Fruit fly (Drosophila melanogaster) whole organism, embryonic: Measurements from ENCODE around the gene Cyp313a2.

Experiments used
- CG10267 ChIP-seq: fragments of 200-800 bp; sonication (Bioruptor generic); optimal IDR thresholded peaks from 2 replicates; lab custom pipeline; 2018; ENCODE audit warnings: missing biosample characterization, mild to moderate bottlenecking, missing genetic modification characterization, moderate library complexity
- CG10959 ChIP-seq: fragments of 200-800 bp; sonication (Bioruptor generic); IDR thresholded peaks from 2 replicates; pipeline ENCODE4 v1.3.6; 2022; ENCODE audit warnings: missing biosample characterization, missing genetic modification characterization
- CG13287 ChIP-seq: fragments of 200-800 bp; sonication (Bioruptor generic); IDR thresholded peaks from 2 replicates; pipeline ENCODE4 v1.3.6; 2022; ENCODE audit warnings: missing biosample characterization, missing genetic modification characterization; ENCODE audit not compliant: partially characterized antibody
- CG13624 ChIP-seq: fragments of 200-800 bp; sonication (Bioruptor generic); optimal IDR thresholded peaks from 2 replicates; lab custom pipeline; 2016; ENCODE audit warnings: missing biosample characterization, missing genetic modification characterization
- CG13894 ChIP-seq: fragments of 200-800 bp; sonication (Bioruptor generic); optimal IDR thresholded peaks from 3 replicates; lab custom pipeline; 2018; ENCODE audit warnings: missing biosample characterization, mild to moderate bottlenecking, missing genetic modification characterization, moderate library complexity
- CG14014 ChIP-seq: fragments of 200-800 bp; sonication (Bioruptor generic); IDR thresholded peaks from 2 replicates; pipeline ENCODE4 v1.3.6; 2022; ENCODE audit warnings: missing biosample characterization, missing genetic modification characterization
- CG15011 ChIP-seq: fragments of 200-800 bp; sonication (Bioruptor generic); optimal IDR thresholded peaks from 3 replicates; lab custom pipeline; 2018; ENCODE audit warnings: missing biosample characterization, mild to moderate bottlenecking, missing genetic modification characterization
- CG15269 ChIP-seq: fragments of 200-800 bp; sonication (Bioruptor generic); optimal IDR thresholded peaks from 2 replicates; lab custom pipeline; 2018; ENCODE audit warnings: missing biosample characterization, mild to moderate bottlenecking, missing genetic modification characterization, moderate library complexity
- CG16815 ChIP-seq: fragments of 200-800 bp; sonication (Bioruptor generic); optimal IDR thresholded peaks from 3 replicates; lab custom pipeline; 2017; ENCODE audit warnings: missing biosample characterization, mild to moderate bottlenecking, missing genetic modification characterization
- CG1792 ChIP-seq: fragments of 200-800 bp; sonication (Bioruptor generic); optimal IDR thresholded peaks from 2 replicates; lab custom pipeline; 2016; ENCODE audit warnings: missing biosample characterization, missing genetic modification characterization
- CG2116 ChIP-seq: fragments of 200-800 bp; sonication (Bioruptor generic); optimal IDR thresholded peaks from 3 replicates; lab custom pipeline; 2018; ENCODE audit warnings: missing biosample characterization, mild to moderate bottlenecking, missing genetic modification characterization
- CG2129 ChIP-seq: fragments of 200-800 bp; sonication (Bioruptor generic); IDR thresholded peaks from 2 replicates; pipeline ENCODE4 v1.3.6; 2022; ENCODE audit warnings: missing biosample characterization, missing genetic modification characterization; ENCODE audit not compliant: partially characterized antibody
- CG7556 ChIP-seq: fragments of 200-800 bp; sonication (Bioruptor generic); optimal IDR thresholded peaks from 2 replicates; lab custom pipeline; 2017; ENCODE audit warnings: missing biosample characterization, mild to moderate bottlenecking, missing genetic modification characterization
- CG9437 ChIP-seq: fragments of 200-800 bp; sonication (Bioruptor generic); optimal IDR thresholded peaks from 2 replicates; lab custom pipeline; 2018; ENCODE audit warnings: missing biosample characterization, mild to moderate bottlenecking, missing genetic modification characterization
- CoRest ChIP-seq: fragments of 200-800 bp; sonication (Bioruptor generic); optimal IDR thresholded peaks from 3 replicates; lab custom pipeline; 2018; ENCODE audit warnings: missing biosample characterization, mild to moderate bottlenecking, missing genetic modification characterization, moderate library complexity
- Dll ChIP-seq: fragments of 200-800 bp; sonication (Bioruptor generic); IDR thresholded peaks from 4 replicates; pipeline ENCODE4 v1.3.6; 2022; ENCODE audit warnings: missing biosample characterization, missing genetic modification characterization; ENCODE audit not compliant: partially characterized antibody
- Doc2 ChIP-seq: fragments of 200-800 bp; sonication (Bioruptor generic); IDR thresholded peaks from 2 replicates; pipeline ENCODE4 v1.3.6; 2022; ENCODE audit warnings: missing biosample characterization, missing genetic modification characterization
- HLH4C ChIP-seq: fragments of 200-800 bp; sonication (Bioruptor generic); IDR thresholded peaks from 3 replicates; pipeline ENCODE4 v1.3.6; 2022; ENCODE audit warnings: missing biosample characterization, missing genetic modification characterization; ENCODE audit not compliant: partially characterized antibody
- Hmx ChIP-seq: fragments of 200-800 bp; sonication (Bioruptor generic); optimal IDR thresholded peaks from 2 replicates; lab custom pipeline; 2016; ENCODE audit warnings: missing biosample characterization, missing genetic modification characterization
- Kr ChIP-seq: fragments of 200-800 bp; sonication (Bioruptor generic); optimal IDR thresholded peaks from 2 replicates; lab custom pipeline; 2017; ENCODE audit warnings: missing biosample characterization, mild to moderate bottlenecking, missing genetic modification characterization
- MBD-R2 ChIP-seq: fragments of 200-800 bp; sonication (Bioruptor generic); IDR thresholded peaks from 2 replicates; pipeline ENCODE4 v1.3.6; 2022; ENCODE audit warnings: missing biosample characterization, missing genetic modification characterization
- Myb ChIP-seq: fragments of 200-800 bp; sonication (Bioruptor generic); optimal IDR thresholded peaks from 2 replicates; lab custom pipeline; 2016; ENCODE audit warnings: missing biosample characterization, missing genetic modification characterization
- NC2β ChIP-seq: fragments of 200-800 bp; sonication (Bioruptor generic); optimal IDR thresholded peaks from 2 replicates; lab custom pipeline; 2016; ENCODE audit warnings: missing biosample characterization, missing genetic modification characterization
- Neu2 ChIP-seq: fragments of 200-800 bp; sonication (Bioruptor generic); optimal IDR thresholded peaks from 3 replicates; lab custom pipeline; 2016; ENCODE audit warnings: missing biosample characterization, missing genetic modification characterization, borderline replicate concordance
- Oli ChIP-seq: fragments of 200-800 bp; sonication (Bioruptor generic); optimal IDR thresholded peaks from 2 replicates; lab custom pipeline; 2018; ENCODE audit warnings: missing biosample characterization, mild to moderate bottlenecking, missing genetic modification characterization, moderate library complexity
- Poxn ChIP-seq: fragments of 200-800 bp; sonication (Bioruptor generic); IDR thresholded peaks from 2 replicates; pipeline ENCODE4 v1.3.6; 2022; ENCODE audit warnings: missing biosample characterization, missing genetic modification characterization
- Sry-β ChIP-seq: fragments of 200-800 bp; sonication (Bioruptor generic); optimal IDR thresholded peaks from 2 replicates; lab custom pipeline; 2018; ENCODE audit warnings: missing biosample characterization, mild to moderate bottlenecking, missing genetic modification characterization, moderate library complexity
- Taf1 ChIP-seq: fragments of 200-800 bp; sonication (Bioruptor generic); IDR thresholded peaks from 2 replicates; pipeline ENCODE4 v1.3.6; 2022; ENCODE audit warnings: missing biosample characterization, missing genetic modification characterization
- Vsx1 ChIP-seq: fragments of 200-800 bp; sonication (Bioruptor generic); optimal IDR thresholded peaks from 2 replicates; lab custom pipeline; 2017; ENCODE audit warnings: missing biosample characterization, mild to moderate bottlenecking, missing genetic modification characterization, missing genetic modification reagents
- amos ChIP-seq: fragments of 200-800 bp; sonication (Bioruptor generic); IDR thresholded peaks from 2 replicates; pipeline ENCODE4 v1.3.6; 2022; ENCODE audit warnings: missing biosample characterization, missing genetic modification characterization; ENCODE audit not compliant: partially characterized antibody
- bbx ChIP-seq: fragments of 200-800 bp; sonication (Bioruptor generic); IDR thresholded peaks from 2 replicates; pipeline ENCODE4 v1.3.6; 2022; ENCODE audit warnings: missing biosample characterization, missing genetic modification characterization; ENCODE audit not compliant: partially characterized antibody
- bowl ChIP-seq: fragments of 200-800 bp; sonication (Bioruptor generic); IDR thresholded peaks from 2 replicates; pipeline ENCODE4 v1.3.6; 2022; ENCODE audit warnings: missing biosample characterization, missing genetic modification characterization
- cad ChIP-seq: fragments of >200 bp; optimal IDR thresholded peaks from 2 replicates; lab custom pipeline; 2017; ENCODE audit warnings: missing biosample characterization, missing genetic modification characterization
- chinmo ChIP-seq: fragments of 200-800 bp; sonication (Bioruptor generic); IDR thresholded peaks from 4 replicates; pipeline ENCODE4 v1.3.6; 2022; ENCODE audit warnings: missing biosample characterization, missing genetic modification characterization; ENCODE audit not compliant: partially characterized antibody
- fd3F ChIP-seq: fragments of 200-800 bp; sonication (Bioruptor generic); optimal IDR thresholded peaks from 2 replicates; lab custom pipeline; 2018; ENCODE audit warnings: missing biosample characterization, mild to moderate bottlenecking, missing genetic modification characterization, moderate library complexity
- gcm2 ChIP-seq: fragments of 200-800 bp; sonication (Bioruptor generic); optimal IDR thresholded peaks from 2 replicates; lab custom pipeline; 2016; ENCODE audit warnings: missing biosample characterization, missing genetic modification characterization
- ham ChIP-seq: fragments of 200-800 bp; sonication (Bioruptor generic); IDR thresholded peaks from 2 replicates; pipeline ENCODE4 v1.3.6; 2022; ENCODE audit warnings: missing biosample characterization, missing genetic modification characterization
- insv ChIP-seq, 2 experiments: fragments of 200-800 bp; sonication (Bioruptor generic); optimal IDR thresholded peaks; 3 replicates each; lab custom pipeline; 2016 to 2018; ENCODE audit warnings: missing biosample characterization in 2 of 2, missing genetic modification characterization in 2 of 2
- inv ChIP-seq: fragments of 200-800 bp; sonication (Bioruptor generic); IDR thresholded peaks from 2 replicates; pipeline ENCODE4 v1.3.6; 2022; ENCODE audit warnings: missing biosample characterization, missing genetic modification characterization; ENCODE audit not compliant: partially characterized antibody
- mirr ChIP-seq: fragments of 200-800 bp; sonication (Bioruptor generic); optimal IDR thresholded peaks from 3 replicates; lab custom pipeline; 2018; ENCODE audit warnings: missing biosample characterization, mild to moderate bottlenecking, missing genetic modification characterization
- pho ChIP-seq: fragments of 200-800 bp; sonication (Bioruptor generic); optimal IDR thresholded peaks from 2 replicates; lab custom pipeline; 2016; ENCODE audit warnings: missing biosample characterization, missing genetic modification characterization
- prd ChIP-seq, 3 experiments: fragments of >200 bp in 2 of 3; fragments of 200-800 bp in 1 of 3; sonication (Bioruptor generic) in 1 of 3; optimal IDR thresholded peaks in 2 of 3; IDR thresholded peaks in 1 of 3; 2 replicates in 2 of 3; 3 replicates in 1 of 3; pipeline versions ENCODE4 v1.3.6 to Lab custom; 2017 to 2022; ENCODE audit warnings: missing biosample characterization in 1 of 3, missing genetic modification characterization in 1 of 3
- row ChIP-seq: fragments of 200-800 bp; sonication (Bioruptor generic); IDR thresholded peaks from 3 replicates; pipeline ENCODE4 v1.3.6; 2022; ENCODE audit warnings: missing biosample characterization, missing genetic modification characterization
- sens ChIP-seq: fragments of 200-800 bp; sonication (Bioruptor generic); peaks from one replicate; lab custom pipeline; 2016; ENCODE audit warnings: missing biosample characterization, missing genetic modification characterization
- slbo ChIP-seq: fragments of 200-800 bp; sonication (Bioruptor generic); IDR thresholded peaks from 2 replicates; pipeline ENCODE4 v1.3.6; 2022; ENCODE audit warnings: missing biosample characterization, missing genetic modification characterization
- ssp ChIP-seq: fragments of 200-800 bp; sonication (Bioruptor generic); IDR thresholded peaks from 2 replicates; pipeline ENCODE4 v1.3.6; 2022; ENCODE audit warnings: missing biosample characterization, missing genetic modification characterization
- stwl ChIP-seq: fragments of 200-800 bp; sonication (Bioruptor generic); optimal IDR thresholded peaks from 3 replicates; lab custom pipeline; 2018; ENCODE audit warnings: missing biosample characterization, mild to moderate bottlenecking, missing genetic modification characterization, moderate library complexity
- unc-4 ChIP-seq: fragments of 200-800 bp; sonication (Bioruptor generic); IDR thresholded peaks from 2 replicates; pipeline ENCODE4 v1.3.6; 2022; ENCODE audit warnings: missing biosample characterization, missing genetic modification characterization; ENCODE audit not compliant: partially characterized antibody
- zen ChIP-seq: fragments of 200-800 bp; sonication (Bioruptor generic); optimal IDR thresholded peaks from 3 replicates; lab custom pipeline; 2018; ENCODE audit warnings: missing biosample characterization, mild to moderate bottlenecking, missing genetic modification characterization, moderate library complexity
- zfh1 ChIP-seq: fragments of 200-800 bp; sonication (Bioruptor generic); IDR thresholded peaks from 3 replicates; pipeline ENCODE4 v1.3.6; 2022; ENCODE audit warnings: missing biosample characterization, missing genetic modification characterization

Gene Cyp313a2

dm6 chr3R:12219497-12219896 is 17.2 kb downstream of the Cyp313a2 start, which contains the start of gene Cog1:
Gene Cog1 (minus strand): TSS chr3R:12219686.
- no peak for TF ChIP-seq CoRest (tag; lab: Kevin White, UChicago)
- peak; percentile 73 for TF ChIP-seq bbx (GFP tag; lab: Robert Waterston, UW)
- TF ChIP-seq NC2β (GFP tag; lab: Kevin White, UChicago) = no peak
- no peak for TF ChIP-seq slbo (GFP tag; lab: Robert Waterston, UW)
- TF ChIP-seq Poxn (GFP tag; lab: Robert Waterston, UW) = no peak
- TF ChIP-seq Sry-β (GFP tag; lab: Kevin White, UChicago) = no peak
- TF ChIP-seq ssp (GFP tag; lab: Robert Waterston, UW) = no peak
- TF ChIP-seq fd3F (GFP tag; lab: Kevin White, UChicago) = no peak
- TF ChIP-seq row (GFP tag; lab: Robert Waterston, UW) = no peak
- TF ChIP-seq CG1792 (GFP tag; lab: Kevin White, UChicago) = no peak
- TF ChIP-seq Doc2 = no peak
- TF ChIP-seq CG9437 (GFP tag; lab: Kevin White, UChicago) = no peak
- TF ChIP-seq CG7556 (GFP tag; lab: Kevin White, UChicago) = no peak
- peak; percentile 13 for TF ChIP-seq sens (GFP tag; lab: Kevin White, UChicago)
- TF ChIP-seq MBD-R2 (GFP tag; lab: Robert Waterston, UW) = peak; percentile 65; the same call in 1 of the 2 replicates
- no peak for TF ChIP-seq Neu2 (GFP tag; lab: Kevin White, UChicago)
- no peak for TF ChIP-seq Kr (GFP tag; lab: Kevin White, UChicago)
- TF ChIP-seq ham = no peak
- peak; percentile 63; the same call in 2 of the 3 replicates for TF ChIP-seq HLH4C (GFP tag; lab: Robert Waterston, UW)
- no peak for TF ChIP-seq prd (optimal IDR thresholded peaks at IDR 0.05; lab: Kevin White, UChicago)
- no peak for TF ChIP-seq prd (GFP tag; IDR thresholded peaks at IDR 0.05; lab: Robert Waterston, UW)
- TF ChIP-seq insv (GFP tag; optimal IDR thresholded peaks at IDR 0.05; lab: Kevin White, UChicago) = no peak
- peak; percentile 59 for TF ChIP-seq CG2129
- no peak for TF ChIP-seq CG15011 (GFP tag; lab: Kevin White, UChicago)
- TF ChIP-seq CG2116 = peak; percentile 83
- TF ChIP-seq zen (tag; lab: Kevin White, UChicago) = no peak
- TF ChIP-seq chinmo (GFP tag; lab: Robert Waterston, UW) = 0 out of 4 replicates have a peak, but pooled peaks have one; percentile 37
- peak; percentile 72 for TF ChIP-seq amos
- TF ChIP-seq cad (GFP tag; lab: Kevin White, UChicago) = no peak
- peak; percentile 89 for TF ChIP-seq CG13287 (GFP tag; lab: Robert Waterston, UW)
- peak; percentile 84 for TF ChIP-seq Dll (GFP tag; lab: Robert Waterston, UW)
- no peak for TF ChIP-seq CG16815 (GFP tag; lab: Kevin White, UChicago)
- no peak for TF ChIP-seq mirr (GFP tag; lab: Kevin White, UChicago)
- TF ChIP-seq Vsx1 = no peak
- TF ChIP-seq inv (GFP tag; lab: Robert Waterston, UW) = peak; percentile 39
- TF ChIP-seq gcm2 (GFP tag; lab: Kevin White, UChicago) = no peak
- no peak for TF ChIP-seq zfh1 (GFP tag; lab: Robert Waterston, UW)
- peak; percentile 63 for TF ChIP-seq stwl
- peak; percentile 80 for TF ChIP-seq unc-4
- TF ChIP-seq Hmx (GFP tag; lab: Kevin White, UChicago) = no peak
- TF ChIP-seq CG14014 (GFP tag; lab: Robert Waterston, UW) = no peak
- no peak for TF ChIP-seq CG13624 (GFP tag; lab: Kevin White, UChicago)
- no peak for TF ChIP-seq CG15269
- TF ChIP-seq bowl (GFP tag; lab: Robert Waterston, UW) = no peak
- TF ChIP-seq pho = no peak
- TF ChIP-seq CG10267 (tag; lab: Kevin White, UChicago) = no peak
- no peak for TF ChIP-seq Taf1 (GFP tag; lab: Robert Waterston, UW)
- peak; percentile 72 for TF ChIP-seq Myb (GFP tag; lab: Kevin White, UChicago)
- no peak for TF ChIP-seq Oli (tag; lab: Kevin White, UChicago)
- no peak for TF ChIP-seq CG13894
- no peak for TF ChIP-seq CG10959
